Worm (Caenorhabditis elegans) whole organism, L3 larva: Measurements from ENCODE around the gene ZK1010.8.

Experiments used
- ZK546.5 ChIP-seq: sonication (generic microtip); optimal IDR thresholded peaks from 2 replicates; lab custom pipeline; 2017; ENCODE audit warnings: missing biosample characterization, missing genetic modification characterization
- ama-1 ChIP-seq: fragments of 150-350 bp; optimal IDR thresholded peaks from 2 replicates; lab custom pipeline; 2018
- fos-1 ChIP-seq: fragments of 150-350 bp; optimal IDR thresholded peaks from 2 replicates; lab custom pipeline; 2014; ENCODE audit warnings: missing biosample characterization, missing genetic modification characterization
- hmg-11 ChIP-seq: sonication (generic microtip); optimal IDR thresholded peaks from 2 replicates; lab custom pipeline; 2016; ENCODE audit warnings: missing genetic modification characterization, missing compliant biosample characterization
- nfya-1 ChIP-seq: sonication (generic microtip); optimal IDR thresholded peaks from 2 replicates; lab custom pipeline; 2017; ENCODE audit warnings: missing genetic modification characterization, mild to moderate bottlenecking, missing compliant biosample characterization, antibody characterized with exemption, moderate library complexity; ENCODE audit not compliant: insufficient read depth
- nhr-11 ChIP-seq: fragments of 150-350 bp; optimal IDR thresholded peaks from 2 replicates; lab custom pipeline; 2014; ENCODE audit warnings: missing biosample characterization, missing genetic modification characterization
- snpc-4 ChIP-seq: fragments of 150-350 bp; optimal IDR thresholded peaks from 2 replicates; lab custom pipeline; 2014; ENCODE audit warnings: missing biosample characterization, missing genetic modification characterization
- unc-62 ChIP-seq: fragments of 150-350 bp; sonication (generic microtip); optimal IDR thresholded peaks from 4 replicates; lab custom pipeline; 2014; ENCODE audit warnings: missing biosample characterization, missing genetic modification reagents, missing genetic modification characterization
- ztf-11 ChIP-seq: fragments of 150-350 bp; optimal IDR thresholded peaks from 2 replicates; lab custom pipeline; 2014; ENCODE audit warnings: missing biosample characterization, missing genetic modification characterization
- ztf-4 ChIP-seq: fragments of 150-350 bp; optimal IDR thresholded peaks from 2 replicates; lab custom pipeline; 2014; ENCODE audit warnings: missing biosample characterization, missing genetic modification characterization

DNA sequence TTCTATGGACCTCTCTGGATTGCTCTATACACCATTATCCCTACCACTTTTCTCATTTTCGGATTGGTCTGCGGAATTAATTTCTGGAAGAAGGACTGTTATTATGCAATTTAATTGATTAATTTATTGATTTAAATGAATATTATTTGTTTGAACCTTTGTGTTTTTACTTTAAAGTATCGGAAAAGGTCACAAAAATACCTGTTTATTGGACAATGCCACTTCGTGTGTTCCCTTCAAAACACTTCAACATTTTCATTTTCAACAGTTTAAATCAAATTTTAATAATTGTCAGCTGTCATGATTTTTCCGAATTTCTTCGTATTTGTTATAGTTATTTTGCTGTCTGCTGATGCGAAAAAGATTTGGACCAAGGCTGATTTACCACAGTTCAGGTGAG lies 9.5 kb downstream of the ZK1010.8 start, which contains the start of gene ZK1010.12:
- no peak for TF ChIP-seq nfya-1 (tag; lab: Kevin White, UChicago)
- no peak for TF ChIP-seq ztf-4 (tag; lab: Kevin White, UChicago)
- TF ChIP-seq nhr-11 (tag; lab: Kevin White, UChicago): no peak
- no peak for TF ChIP-seq ZK546.5 (tag; lab: Kevin White, UChicago)
- no peak for TF ChIP-seq snpc-4 (tag; lab: Kevin White, UChicago)
- TF ChIP-seq ztf-11 (tag; lab: Kevin White, UChicago): no peak
- TF ChIP-seq unc-62 (GFP tag; lab: Kevin White, UChicago): no peak
- TF ChIP-seq ama-1: no peak
- TF ChIP-seq fos-1 (tag; lab: Kevin White, UChicago): no peak
- TF ChIP-seq hmg-11 (tag; lab: Kevin White, UChicago): no peak
